Worm (Caenorhabditis elegans) whole organism, young adult: ENCODE measurements around the gene B0244.15.

Experiments used
- B0019.2 ChIP-seq: fragments of 200-800 bp; sonication (Bioruptor generic); conservative IDR thresholded peaks from 2 replicates; pipeline ENCODE4 v1.3.6; 2022; ENCODE audit warnings: missing genetic modification reagents, missing genetic modification characterization, missing compliant biosample characterization
- B0336.3 ChIP-seq: fragments of 200-800 bp; sonication (Bioruptor generic); IDR thresholded peaks from 2 replicates; pipeline ENCODE4 v1.3.6; 2022; ENCODE audit warnings: missing genetic modification characterization, missing compliant biosample characterization
- C06A6.2 ChIP-seq: fragments of 200-800 bp; sonication (Bioruptor generic); conservative IDR thresholded peaks from 2 replicates; pipeline ENCODE4 v1.3.6; 2022; ENCODE audit warnings: missing genetic modification characterization, missing compliant biosample characterization
- C17E4.6 ChIP-seq: fragments of 200-800 bp; sonication (Bioruptor generic); IDR thresholded peaks from 2 replicates; pipeline ENCODE4 v1.3.6; 2022; ENCODE audit warnings: missing genetic modification reagents, missing genetic modification characterization, missing compliant biosample characterization
- D2030.7 ChIP-seq: fragments of 200-800 bp; sonication (Bioruptor generic); IDR thresholded peaks from 2 replicates; pipeline ENCODE4 v1.3.6; 2022; ENCODE audit warnings: missing genetic modification reagents, missing genetic modification characterization, missing compliant biosample characterization
- F57A8.1 ChIP-seq: fragments of 200-800 bp; sonication (Bioruptor generic); optimal IDR thresholded peaks from 2 replicates; lab custom pipeline; 2018; ENCODE audit warnings: mild to moderate bottlenecking, missing genetic modification characterization, moderate library complexity, missing compliant biosample characterization
- F57C9.4 ChIP-seq: sonication (generic microtip); optimal IDR thresholded peaks from 2 replicates; lab custom pipeline; 2017; ENCODE audit warnings: mild to moderate bottlenecking, missing genetic modification characterization, missing compliant biosample characterization
- T07F8.4 ChIP-seq: sonication (generic microtip); optimal IDR thresholded peaks from 2 replicates; lab custom pipeline; 2016; ENCODE audit warnings: mild to moderate bottlenecking, missing genetic modification characterization, moderate library complexity, missing compliant biosample characterization
- T26A5.8 ChIP-seq: sonication (generic microtip); optimal IDR thresholded peaks from 2 replicates; lab custom pipeline; 2016; ENCODE audit warnings: missing genetic modification characterization, missing compliant biosample characterization
- Y53F4B.3 ChIP-seq: fragments of 200-800 bp; sonication (Bioruptor generic); IDR thresholded peaks from 2 replicates; pipeline ENCODE4 v1.3.6; 2022; ENCODE audit warnings: missing genetic modification reagents, missing genetic modification characterization, missing compliant biosample characterization
- Y79H2A.3 ChIP-seq: fragments of 200-800 bp; sonication (Bioruptor generic); conservative IDR thresholded peaks from 2 replicates; pipeline ENCODE4 v1.3.6; 2022; ENCODE audit warnings: missing genetic modification reagents, missing genetic modification characterization, missing compliant biosample characterization
- ama-1 ChIP-seq, 3 experiments: fragments of 150-350 bp in 1 of 3; sonication (generic microtip) in 2 of 3; optimal IDR thresholded peaks; 2 replicates each; lab custom pipeline; 2014 to 2018; ENCODE audit warnings: missing biosample characterization in 2 of 3, missing genetic modification characterization in 2 of 3, missing genetic modification reagents in 2 of 3
- aptf-3 ChIP-seq: fragments of 200-800 bp; sonication (Bioruptor generic); IDR thresholded peaks from 2 replicates; pipeline ENCODE4 v1.3.6; 2022; ENCODE audit warnings: missing genetic modification characterization, missing compliant biosample characterization
- athp-1 ChIP-seq: sonication (generic microtip); optimal IDR thresholded peaks from 2 replicates; lab custom pipeline; 2017; ENCODE audit warnings: mild to moderate bottlenecking, missing genetic modification characterization, missing compliant biosample characterization
- attf-6 ChIP-seq: fragments of 200-800 bp; sonication (Bioruptor generic); IDR thresholded peaks from 2 replicates; pipeline ENCODE4 v1.3.6; 2022; ENCODE audit warnings: missing genetic modification reagents, missing genetic modification characterization, missing compliant biosample characterization
- bed-2 ChIP-seq: fragments of 200-800 bp; sonication (Bioruptor generic); IDR thresholded peaks from 2 replicates; pipeline ENCODE4 v1.3.6; 2022; ENCODE audit warnings: missing genetic modification reagents, missing genetic modification characterization, missing compliant biosample characterization
- ccch-3 ChIP-seq: fragments of 200-800 bp; sonication (Bioruptor generic); optimal IDR thresholded peaks from 2 replicates; lab custom pipeline; 2018; ENCODE audit warnings: mild to moderate bottlenecking, missing genetic modification characterization, missing compliant biosample characterization
- ceh-100 ChIP-seq: fragments of 200-800 bp; sonication (Bioruptor generic); IDR thresholded peaks from 2 replicates; pipeline ENCODE4 v1.3.6; 2022; ENCODE audit warnings: missing genetic modification reagents, missing genetic modification characterization, missing compliant biosample characterization
- ceh-27 ChIP-seq: fragments of 200-800 bp; sonication (Bioruptor generic); optimal IDR thresholded peaks from 2 replicates; lab custom pipeline; 2018; ENCODE audit warnings: mild to moderate bottlenecking, missing genetic modification characterization, moderate library complexity, missing compliant biosample characterization
- ceh-79 ChIP-seq: sonication (generic microtip); optimal IDR thresholded peaks from 2 replicates; lab custom pipeline; 2017; ENCODE audit warnings: mild to moderate bottlenecking, missing genetic modification characterization, missing compliant biosample characterization
- ceh-91 ChIP-seq: fragments of 200-800 bp; sonication (Bioruptor generic); IDR thresholded peaks from 2 replicates; pipeline ENCODE4 v1.3.6; 2022; ENCODE audit warnings: missing genetic modification reagents, missing genetic modification characterization, missing compliant biosample characterization
- die-1 ChIP-seq: sonication (generic microtip); optimal IDR thresholded peaks from 2 replicates; lab custom pipeline; 2016; ENCODE audit warnings: missing genotype, mild to moderate bottlenecking, missing genetic modification characterization, missing compliant biosample characterization
- dpff-1 ChIP-seq: sonication (generic microtip); optimal IDR thresholded peaks from 2 replicates; lab custom pipeline; 2017; ENCODE audit warnings: mild to moderate bottlenecking, missing genetic modification characterization, missing compliant biosample characterization
- efl-1 ChIP-seq: fragments of 150-350 bp; optimal IDR thresholded peaks from 2 replicates; lab custom pipeline; 2014; ENCODE audit warnings: missing biosample characterization, missing genetic modification reagents, missing genetic modification characterization
- egl-44 ChIP-seq: fragments of 200-800 bp; sonication (Bioruptor generic); IDR thresholded peaks from 2 replicates; pipeline ENCODE4 v1.3.6; 2022; ENCODE audit warnings: missing genetic modification reagents, missing genetic modification characterization, missing compliant biosample characterization
- him-1 ChIP-seq: sonication (generic microtip); optimal IDR thresholded peaks from 2 replicates; lab custom pipeline; 2016; ENCODE audit warnings: missing genotype, missing genetic modification reagents, missing genetic modification characterization, missing compliant biosample characterization
- hlh-26 ChIP-seq: fragments of 200-800 bp; sonication (Bioruptor generic); conservative IDR thresholded peaks from 2 replicates; pipeline ENCODE4 v1.3.6; 2022; ENCODE audit warnings: missing genetic modification reagents, missing genetic modification characterization, missing compliant biosample characterization
- hmg-1.2 ChIP-seq: fragments of 200-800 bp; sonication (Bioruptor generic); IDR thresholded peaks from 2 replicates; pipeline ENCODE4 v1.3.6; 2022; ENCODE audit warnings: missing genetic modification reagents, missing genetic modification characterization, missing compliant biosample characterization
- hrde-1 ChIP-seq: sonication (generic microtip); optimal IDR thresholded peaks from 2 replicates; lab custom pipeline; 2016; ENCODE audit warnings: missing genetic modification characterization, mild to moderate bottlenecking, missing compliant biosample characterization, moderate library complexity, missing genotype, missing genetic modification reagents, borderline replicate concordance
- lin-35 ChIP-seq, 3 experiments: fragments of 150-350 bp in 2 of 3; sonication (generic microtip) in 1 of 3; optimal IDR thresholded peaks; 2 replicates each; lab custom pipeline; 2014 to 2018; ENCODE audit warnings: missing biosample characterization in 3 of 3, missing genetic modification characterization in 3 of 3, missing genetic modification reagents in 3 of 3
- lir-1 ChIP-seq: fragments of 200-800 bp; sonication (Bioruptor generic); conservative IDR thresholded peaks from 2 replicates; pipeline ENCODE4 v1.3.6; 2022; ENCODE audit warnings: missing genetic modification reagents, missing genetic modification characterization, missing compliant biosample characterization
- lsl-1 ChIP-seq: fragments of 200-800 bp; sonication (Bioruptor generic); optimal IDR thresholded peaks from 2 replicates; lab custom pipeline; 2018; ENCODE audit warnings: mild to moderate bottlenecking, missing genetic modification characterization, moderate library complexity, missing compliant biosample characterization
- lsy-27 ChIP-seq: sonication (generic microtip); optimal IDR thresholded peaks from 2 replicates; lab custom pipeline; 2017; ENCODE audit warnings: missing genetic modification characterization, mild to moderate bottlenecking, missing compliant biosample characterization, antibody characterized with exemption, missing genotype, borderline replicate concordance; ENCODE audit not compliant: insufficient read depth
- madf-10 ChIP-seq: sonication (generic microtip); optimal IDR thresholded peaks from 2 replicates; lab custom pipeline; 2016; ENCODE audit warnings: mild to moderate bottlenecking, missing genetic modification characterization, missing compliant biosample characterization
- madf-6 ChIP-seq: fragments of 200-800 bp; sonication (Bioruptor generic); IDR thresholded peaks from 2 replicates; pipeline ENCODE4 v1.3.6; 2022; ENCODE audit warnings: missing genetic modification reagents, missing genetic modification characterization, missing compliant biosample characterization
- madf-8 ChIP-seq: fragments of 200-800 bp; sonication (Bioruptor generic); conservative IDR thresholded peaks from 2 replicates; pipeline ENCODE4 v1.3.6; 2022; ENCODE audit warnings: missing genetic modification reagents, missing genetic modification characterization, missing compliant biosample characterization
- mcd-1 ChIP-seq: fragments of 200-800 bp; sonication (Bioruptor generic); IDR thresholded peaks from 2 replicates; pipeline ENCODE4 v1.3.6; 2022; ENCODE audit warnings: missing genetic modification reagents, missing genetic modification characterization, missing compliant biosample characterization
- mes-4 ChIP-seq: sonication (generic microtip); optimal IDR thresholded peaks from 2 replicates; lab custom pipeline; 2016; ENCODE audit warnings: missing genotype, missing genetic modification characterization, missing compliant biosample characterization
- nhr-27 ChIP-seq: fragments of 200-800 bp; sonication (Bioruptor generic); optimal IDR thresholded peaks from 2 replicates; lab custom pipeline; 2018; ENCODE audit warnings: mild to moderate bottlenecking, missing genetic modification characterization, moderate library complexity, missing compliant biosample characterization
- nhr-80 ChIP-seq: sonication (generic microtip); optimal IDR thresholded peaks from 2 replicates; lab custom pipeline; 2016; ENCODE audit warnings: missing genetic modification characterization, missing compliant biosample characterization
- rec-8 ChIP-seq, 2 experiments: sonication (generic microtip); optimal IDR thresholded peaks; 2 replicates each; lab custom pipeline; 2016; ENCODE audit warnings: mild to moderate bottlenecking in 2 of 2, missing genetic modification characterization in 2 of 2, missing genetic modification reagents in 2 of 2, missing genotype in 2 of 2, missing biosample characterization in 1 of 2, missing compliant biosample characterization in 1 of 2, moderate library complexity in 1 of 2
- repo-1 ChIP-seq: sonication (generic microtip); optimal IDR thresholded peaks from 2 replicates; lab custom pipeline; 2017; ENCODE audit warnings: mild to moderate bottlenecking, missing genetic modification characterization, missing compliant biosample characterization
- snpc-4 ChIP-seq, 5 experiments: fragments of 150-350 bp in 1 of 5; sonication (generic microtip) in 4 of 5; optimal IDR thresholded peaks; 2 replicates each; lab custom pipeline; 2014 to 2018; ENCODE audit warnings: missing genetic modification characterization in 5 of 5, missing biosample characterization in 3 of 5, antibody characterized with exemption in 2 of 5, mild to moderate bottlenecking in 2 of 5, missing compliant biosample characterization in 2 of 5, missing genotype in 2 of 5, moderate library complexity in 2 of 5, missing genetic modification reagents in 1 of 5
- sptf-2 ChIP-seq: fragments of 200-800 bp; sonication (Bioruptor generic); optimal IDR thresholded peaks from 2 replicates; lab custom pipeline; 2018; ENCODE audit warnings: mild to moderate bottlenecking, missing genetic modification characterization, missing compliant biosample characterization
- tbp1 ChIP-seq: fragments of 200-800 bp; sonication (Bioruptor generic); optimal IDR thresholded peaks from 2 replicates; lab custom pipeline; 2018; ENCODE audit warnings: mild to moderate bottlenecking, missing genetic modification characterization, missing compliant biosample characterization
- tlf-1 ChIP-seq: fragments of 200-800 bp; sonication (Bioruptor generic); optimal IDR thresholded peaks from 2 replicates; lab custom pipeline; 2018; ENCODE audit warnings: mild to moderate bottlenecking, missing genetic modification characterization, missing compliant biosample characterization
- zfh-2 ChIP-seq: fragments of 200-800 bp; sonication (Bioruptor generic); conservative IDR thresholded peaks from 2 replicates; pipeline ENCODE4 v1.3.6; 2022; ENCODE audit warnings: missing genetic modification reagents, missing genetic modification characterization, missing compliant biosample characterization
- ztf-3 ChIP-seq: fragments of 200-800 bp; sonication (Bioruptor generic); optimal IDR thresholded peaks from 2 replicates; lab custom pipeline; 2018; ENCODE audit warnings: mild to moderate bottlenecking, missing genetic modification characterization, missing compliant biosample characterization

Gene B0244.15

ce11 chrIII:5721888-5722287, 21.3 kb upstream of the B0244.15 start:
- TF ChIP-seq ccch-3 (GFP tag; lab: Kevin White, UChicago): peak; percentile 36
- TF ChIP-seq madf-6 (GFP tag; lab: Robert Waterston, UW): peak; percentile 61; the same call in 1 of the 2 replicates
- no peak for TF ChIP-seq D2030.7 (GFP tag; lab: Robert Waterston, UW)
- TF ChIP-seq bed-2 (GFP tag; lab: Robert Waterston, UW): 0 out of 2 replicates have a peak, but pooled peaks have one; percentile 50
- no peak for TF ChIP-seq ztf-3 (GFP tag; lab: Kevin White, UChicago)
- no peak for TF ChIP-seq snpc-4 (GFP tag; optimal IDR thresholded peaks at IDR 0.05; lab: Kevin White, UChicago)
- peak in 3 of 4 experiments; percentile 40 to 42 (median 42) for TF ChIP-seq snpc-4 (tag; optimal IDR thresholded peaks at IDR 0.05; lab: Kevin White, UChicago)
- TF ChIP-seq Y79H2A.3 (GFP tag; lab: Robert Waterston, UW): no peak
- TF ChIP-seq ceh-91 (GFP tag; lab: Robert Waterston, UW): no peak
- TF ChIP-seq ceh-100 (GFP tag; lab: Robert Waterston, UW): no peak
- TF ChIP-seq tbp1 (GFP tag; lab: Kevin White, UChicago): peak; percentile 44
- TF ChIP-seq hmg-1.2 (GFP tag; lab: Robert Waterston, UW): no peak
- TF ChIP-seq rec-8 (tag; optimal IDR thresholded peaks at IDR 0.05; lab: Kevin White, UChicago): no peak
- no peak for TF ChIP-seq nhr-27 (tag; lab: Kevin White, UChicago)
- no peak for TF ChIP-seq lsy-27 (tag; lab: Kevin White, UChicago)
- TF ChIP-seq hrde-1 (tag; lab: Kevin White, UChicago): no peak
- no peak for TF ChIP-seq die-1 (tag; lab: Kevin White, UChicago)
- peak; percentile 27 for TF ChIP-seq madf-10 (tag; lab: Kevin White, UChicago)
- peak; percentile 16 for TF ChIP-seq tlf-1 (GFP tag; lab: Kevin White, UChicago)
- no peak for TF ChIP-seq ceh-79 (tag; lab: Kevin White, UChicago)
- no peak for TF ChIP-seq attf-6
- no peak for TF ChIP-seq repo-1
- TF ChIP-seq zfh-2: no peak
- TF ChIP-seq T26A5.8: no peak
- no peak for TF ChIP-seq F57C9.4
- TF ChIP-seq sptf-2 (GFP tag; lab: Kevin White, UChicago): no peak
- no peak for TF ChIP-seq lsl-1
- no peak for TF ChIP-seq madf-8 (GFP tag; lab: Robert Waterston, UW)
- TF ChIP-seq mcd-1: peak; percentile 68
- TF ChIP-seq mes-4 (tag; lab: Kevin White, UChicago): no peak
- no peak for TF ChIP-seq aptf-3 (GFP tag; lab: Robert Waterston, UW)
- no peak for TF ChIP-seq ama-1 (optimal IDR thresholded peaks at IDR 0.05; lab: Kevin White, UChicago)
- TF ChIP-seq ama-1 (GFP tag; optimal IDR thresholded peaks at IDR 0.05; lab: Kevin White, UChicago): no peak
- 0 out of 2 replicates have a peak, but pooled peaks have one; percentile 29 for TF ChIP-seq lir-1
- TF ChIP-seq hlh-26 (GFP tag; lab: Robert Waterston, UW): no peak
- TF ChIP-seq B0336.3: no peak
- no peak for TF ChIP-seq him-1 (tag; lab: Kevin White, UChicago)
- TF ChIP-seq efl-1 (GFP tag; lab: Kevin White, UChicago): peak; percentile 7
- TF ChIP-seq dpff-1 (tag; lab: Kevin White, UChicago): no peak
- TF ChIP-seq F57A8.1 (GFP tag; lab: Kevin White, UChicago): no peak
- TF ChIP-seq Y53F4B.3 (GFP tag; lab: Robert Waterston, UW): no peak
- TF ChIP-seq C17E4.6 (GFP tag; lab: Robert Waterston, UW): no peak
- no peak for TF ChIP-seq B0019.2
- no peak for TF ChIP-seq T07F8.4 (tag; lab: Kevin White, UChicago)
- peak; percentile 48 for TF ChIP-seq nhr-80 (tag; lab: Kevin White, UChicago)
- peak in 1 of 3 experiments; percentile 75 for TF ChIP-seq lin-35 (GFP tag; optimal IDR thresholded peaks at IDR 0.05; lab: Kevin White, UChicago)
- no peak for TF ChIP-seq C06A6.2
- no peak for TF ChIP-seq egl-44 (GFP tag; lab: Robert Waterston, UW)
- peak; percentile 12 for TF ChIP-seq athp-1 (tag; lab: Kevin White, UChicago)
- TF ChIP-seq ceh-27 (GFP tag; lab: Kevin White, UChicago): peak; percentile 73
